Fruit fly (Drosophila melanogaster): Measurements from ENCODE around the gene CG11703.
A peak's percentile ranks its signal among the peaks of the same experiment; 100 is the strongest.

The CG11703 gene

DNA sequence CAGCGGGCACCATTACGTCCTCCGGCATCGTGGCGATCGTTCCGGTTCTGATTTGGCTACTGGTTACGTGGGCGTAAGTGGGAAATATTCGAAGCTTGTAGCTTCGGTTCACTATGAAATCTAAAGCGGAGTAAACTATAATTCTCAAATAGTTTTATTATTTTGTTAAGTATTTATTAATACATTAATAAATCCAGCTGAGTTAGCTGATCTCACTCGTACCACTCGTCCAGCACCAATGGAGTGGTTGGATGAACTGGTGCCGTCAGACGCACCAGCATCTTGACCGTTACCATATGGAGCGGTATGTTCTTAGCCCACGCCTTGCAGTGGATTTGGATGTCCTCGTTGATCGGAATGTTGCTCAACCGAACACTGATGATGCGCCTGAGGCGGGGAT is at the start of gene CG11703:
Gene CG11703 (minus strand): TSS at position 101 of the 400 bp plus-strand sequence.
- TF ChIP-seq noc (tag; optimal IDR thresholded peaks at IDR 0.05): no peak

DNA sequence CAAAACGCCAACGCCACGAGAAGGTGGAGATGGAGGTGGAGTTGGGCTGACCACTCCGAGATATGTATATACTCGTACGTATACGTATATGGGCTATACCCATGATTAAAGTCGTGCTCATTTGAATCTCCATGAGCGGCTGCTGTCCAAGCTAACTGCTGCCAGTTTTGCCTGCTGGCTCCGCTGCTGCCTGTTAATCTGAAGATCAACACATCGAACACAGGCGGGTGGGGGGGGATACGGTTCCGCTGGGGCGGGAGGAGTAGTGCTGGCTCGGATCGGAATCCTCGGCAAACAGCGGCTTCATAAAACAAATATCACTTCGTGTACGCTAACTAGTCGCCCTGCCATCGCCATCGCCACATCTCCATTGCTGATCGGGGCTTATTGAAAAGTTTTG is 48.2 kb upstream of the CG11703 start:
- no peak for TF ChIP-seq noc (tag; optimal IDR thresholded peaks at IDR 0.05)

dm6 chr3R:19274028-19274427 is 46.0 kb upstream of the CG11703 start:
- no peak for TF ChIP-seq noc (tag; optimal IDR thresholded peaks at IDR 0.05)

DNA sequence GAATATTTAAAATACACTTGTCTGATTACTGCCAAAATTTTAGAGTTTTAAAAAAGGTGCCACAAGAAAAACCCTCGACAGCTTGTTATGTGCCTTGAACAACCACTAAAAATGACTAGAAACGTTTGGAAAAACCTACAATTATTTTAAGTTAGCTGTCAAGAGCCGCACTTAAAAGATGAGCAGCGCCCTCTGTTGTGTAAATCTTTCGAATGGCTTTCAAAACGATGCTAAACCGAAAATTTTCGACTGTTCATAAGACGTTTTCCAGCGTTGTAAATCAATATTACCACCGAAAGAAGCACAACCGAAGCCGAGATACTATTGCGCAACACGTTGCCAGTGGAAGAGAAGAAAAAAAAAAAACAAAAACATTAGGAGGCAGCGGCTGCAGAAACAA is 43.1 kb upstream of the CG11703 start:
- no peak for TF ChIP-seq noc (tag; optimal IDR thresholded peaks at IDR 0.05)

DNA sequence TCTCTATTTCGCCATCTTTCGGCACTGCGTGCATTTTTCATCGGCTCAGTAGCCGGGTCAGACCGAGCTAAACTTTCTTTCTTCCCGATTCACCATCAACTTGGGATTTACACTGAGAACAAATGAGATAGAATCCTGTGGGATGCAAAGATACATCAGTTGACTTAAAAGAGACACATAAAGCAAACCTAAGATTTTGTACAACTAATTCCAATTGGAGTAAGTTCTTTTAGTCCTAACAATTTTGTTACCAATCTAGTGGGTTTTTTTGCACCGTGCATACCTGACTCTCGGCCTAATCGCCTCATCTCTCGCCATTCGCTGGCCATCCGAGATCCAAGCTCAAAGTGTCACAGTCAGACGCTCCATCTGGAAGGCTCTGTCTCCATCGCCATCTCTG is 36.8 kb upstream of the CG11703 start:
- no peak for TF ChIP-seq noc (tag; optimal IDR thresholded peaks at IDR 0.05)

DNA sequence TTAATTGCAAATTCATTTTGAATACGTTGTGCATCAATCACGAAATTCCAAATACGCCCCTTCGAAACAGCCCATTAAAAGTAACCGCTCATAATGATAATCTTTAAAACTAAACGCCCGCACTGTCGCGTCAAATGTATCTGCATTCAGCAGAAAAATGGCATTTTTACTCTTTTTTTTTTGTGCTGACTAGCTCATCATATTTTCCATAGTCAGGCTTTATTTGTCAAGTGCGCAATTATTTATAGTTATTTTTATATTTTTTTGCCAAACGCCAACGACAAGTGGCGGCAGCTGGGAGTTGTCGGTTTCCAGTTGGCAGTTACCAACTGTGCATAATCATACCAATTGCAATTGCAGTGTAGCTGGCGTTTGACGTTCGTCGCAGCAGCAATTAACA is 28.5 kb upstream of the CG11703 start, which contains the start of gene CG14280:
Gene CG14280 (plus strand): TSS at position 301 of the 400 bp plus-strand sequence.
- TF ChIP-seq noc (tag; optimal IDR thresholded peaks at IDR 0.05): no peak

DNA sequence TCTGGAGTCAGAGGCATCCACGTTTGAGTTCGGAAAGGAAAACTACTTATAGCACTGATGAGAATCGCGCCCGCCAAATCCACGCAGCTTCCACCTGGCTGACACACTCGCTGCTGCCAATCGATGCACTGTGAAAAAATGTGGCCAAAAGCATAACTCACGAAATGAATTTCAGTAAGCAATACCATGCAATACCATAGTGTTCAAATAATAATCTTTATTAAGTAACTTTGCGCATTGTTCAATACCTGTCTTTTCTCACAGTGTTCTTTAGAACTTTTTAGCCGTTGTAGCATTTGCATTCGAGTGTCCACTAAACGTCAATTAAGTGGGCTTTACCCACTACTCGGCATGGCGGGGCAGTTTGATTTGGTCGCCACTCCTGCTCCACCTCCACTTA is 27.3 kb upstream of the CG11703 start:
- TF ChIP-seq noc (tag; optimal IDR thresholded peaks at IDR 0.05): no peak

DNA sequence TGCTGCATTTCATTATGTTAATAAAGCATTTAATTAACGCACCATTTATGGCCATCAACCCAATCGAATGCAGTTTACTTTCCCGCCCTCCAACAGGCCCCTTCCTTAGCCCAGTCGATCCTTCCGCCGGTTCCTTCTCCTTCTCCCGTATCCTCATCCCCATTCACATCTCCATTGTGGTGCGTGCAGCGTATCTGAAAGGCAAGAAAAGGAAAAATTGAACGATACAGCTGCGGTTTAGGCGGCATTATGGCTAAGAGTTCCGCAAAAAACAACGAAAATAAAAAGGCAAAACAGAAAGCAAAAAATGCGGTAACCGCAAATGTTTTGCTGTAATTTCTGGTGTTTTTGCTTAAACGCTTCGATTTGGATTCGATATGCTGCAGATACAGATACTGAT is 26.0 kb upstream of the CG11703 start:
- no peak for TF ChIP-seq noc (tag; optimal IDR thresholded peaks at IDR 0.05)

DNA sequence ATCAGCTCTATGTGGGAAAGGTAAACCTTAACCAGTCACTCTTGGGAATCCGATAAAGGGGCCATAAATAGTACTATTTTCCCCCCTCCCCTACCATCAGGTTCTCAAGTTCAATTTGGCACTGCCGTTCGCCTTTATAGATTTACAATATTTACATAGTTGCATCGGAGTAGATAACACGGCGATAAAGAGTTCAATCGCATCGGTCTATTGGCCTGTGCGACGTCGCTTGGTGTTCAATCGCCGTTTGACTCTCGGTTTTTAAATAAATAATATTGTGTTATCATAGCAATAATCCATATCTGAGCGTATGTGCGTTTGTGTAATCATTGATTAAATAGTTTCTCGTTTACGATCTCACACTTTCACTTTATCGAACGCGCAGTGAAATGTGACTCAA is 22.1 kb upstream of the CG11703 start:
- no peak for TF ChIP-seq noc (tag; optimal IDR thresholded peaks at IDR 0.05)

DNA sequence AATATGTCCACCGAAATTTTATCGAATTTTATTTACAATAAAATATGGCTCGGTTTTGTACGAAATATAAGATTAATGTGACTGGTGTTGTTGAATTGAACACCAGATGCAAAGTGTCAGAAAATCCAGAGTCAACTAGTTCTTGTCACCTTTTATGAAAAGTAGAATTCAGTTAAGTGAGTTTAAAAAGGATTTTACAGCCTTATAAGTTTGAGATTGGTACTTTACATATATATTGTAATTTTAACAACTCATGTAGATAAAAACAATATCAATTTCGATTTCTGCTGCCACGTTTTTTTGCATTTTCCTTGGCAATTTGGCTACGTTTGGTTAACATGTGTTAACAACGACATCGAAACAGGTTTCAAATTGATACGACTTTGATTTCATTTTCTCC is 20.1 kb upstream of the CG11703 start, which contains the start of gene CG5217:
Gene CG5217 (minus strand): TSS at position 101 of the 400 bp plus-strand sequence.
- no peak for TF ChIP-seq noc (tag; optimal IDR thresholded peaks at IDR 0.05)

DNA sequence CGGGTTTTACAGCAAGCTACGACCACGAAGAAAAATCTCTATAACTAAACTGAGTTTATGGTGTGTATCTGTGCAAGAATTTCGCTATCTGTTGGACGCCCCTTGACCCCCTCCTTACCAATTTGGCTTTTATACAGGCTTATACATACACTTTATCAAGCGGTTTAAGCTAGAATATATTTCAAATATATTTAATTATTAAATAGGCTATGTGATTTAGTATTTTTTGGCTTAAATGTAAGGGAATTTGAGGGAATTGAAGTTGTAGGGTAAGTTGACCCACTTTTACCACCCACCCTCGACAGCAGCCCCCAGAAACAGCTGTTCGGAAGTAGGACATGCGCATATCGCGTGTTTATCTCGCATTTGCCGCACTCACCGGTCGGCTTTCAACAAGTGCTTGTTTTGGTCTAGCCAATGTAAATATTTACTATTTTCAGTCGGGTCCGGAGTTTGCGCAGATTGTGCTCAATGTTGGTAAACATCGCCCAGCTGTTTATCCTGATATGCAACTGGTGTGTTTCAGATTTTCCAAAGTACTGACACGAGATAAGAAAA is 18.2 kb upstream of the CG11703 start, which contains the start of gene unc79:
Gene unc79 (minus strand): TSS at position 51 of the 558 bp plus-strand sequence.
- no peak for TF ChIP-seq noc (tag; optimal IDR thresholded peaks at IDR 0.05)

DNA sequence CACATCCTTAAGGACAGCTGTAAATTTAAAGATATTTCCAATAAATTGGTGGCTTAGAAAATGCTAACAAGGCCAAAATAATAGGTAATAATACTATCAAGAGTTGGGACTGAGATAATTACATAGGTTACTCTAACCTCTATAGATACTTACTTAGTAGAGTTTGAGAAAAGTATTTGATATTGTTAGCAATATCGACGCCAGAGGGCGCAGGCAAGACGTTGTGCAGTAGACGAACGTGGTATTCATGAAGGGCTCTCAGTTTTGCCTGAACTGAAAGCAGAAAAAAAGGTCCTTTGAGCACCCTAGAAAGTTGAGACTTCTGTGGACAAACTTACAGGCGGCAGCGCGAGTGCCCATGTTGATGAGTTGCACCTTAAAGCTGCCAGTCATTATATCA is 17.4 kb upstream of the CG11703 start:
- no peak for TF ChIP-seq noc (tag; optimal IDR thresholded peaks at IDR 0.05)

dm6 chr3R:19238934-19239333 is 11.0 kb upstream of the CG11703 start:
- no peak for TF ChIP-seq noc (tag; optimal IDR thresholded peaks at IDR 0.05)

DNA sequence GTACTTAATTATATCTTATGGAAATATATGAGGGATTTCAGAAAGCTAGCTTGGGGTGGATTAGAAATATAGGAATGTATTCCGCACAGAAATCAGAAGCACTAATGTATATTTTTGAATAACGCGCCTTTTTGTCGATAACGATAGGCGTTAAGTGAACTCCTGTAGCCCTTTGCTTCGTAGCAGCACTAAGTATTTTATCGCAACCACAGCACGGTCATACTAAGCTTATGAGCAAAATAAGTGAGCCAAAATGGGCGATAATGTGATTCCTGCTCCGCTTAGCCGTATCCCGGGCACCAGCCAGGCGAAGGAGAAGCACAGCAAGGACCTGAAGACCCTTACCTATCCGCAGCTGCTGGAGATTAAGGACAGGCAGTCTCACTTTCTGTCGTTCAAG is 1.3 kb upstream of the CG11703 start, which contains the start of the genes CG5250 and Polr2M:
Gene CG5250 (minus strand): TSS at position 32 of the 400 bp plus-strand sequence.
Gene Polr2M (plus strand): TSS at position 219 of the 400 bp plus-strand sequence.
- TF ChIP-seq noc (tag; optimal IDR thresholded peaks at IDR 0.05): no peak

dm6 chr3R:19226137-19226873 is 1.7 kb downstream of the CG11703 start, which contains the start of gene vib:
vib (minus strand) TSS chr3R:19226651.
- no peak for TF ChIP-seq noc (tag; optimal IDR thresholded peaks at IDR 0.05)

- TF ChIP-seq noc (tag; optimal IDR thresholded peaks at IDR 0.05): no peak
Observed at dm6 chr3R:19225446-19225955, 2.5 kb downstream of the CG11703 start.

DNA sequence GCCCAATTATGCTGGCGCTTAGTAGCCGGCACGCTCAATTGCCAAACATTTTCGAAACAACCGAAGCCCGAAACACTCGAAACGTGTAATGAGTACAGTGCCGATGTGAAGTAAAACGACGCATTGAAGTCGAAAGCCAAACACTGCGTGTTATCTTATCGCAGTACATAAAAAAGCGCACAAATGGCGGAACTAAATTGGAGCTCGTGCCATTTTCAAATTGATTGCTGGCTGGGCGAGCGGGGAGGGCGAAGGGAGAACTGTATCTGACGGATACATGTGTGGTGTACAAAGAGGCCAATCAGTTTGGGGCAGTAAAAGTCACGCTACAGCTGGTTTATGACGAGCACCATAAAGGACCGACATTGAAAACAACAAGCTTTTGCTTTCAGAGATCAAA is 4.6 kb downstream of the CG11703 start:
- peak; percentile 58 for TF ChIP-seq noc (tag; optimal IDR thresholded peaks at IDR 0.05)

All from whole organism, larva.